Fruit fly (Drosophila melanogaster) whole organism, embryonic: ENCODE results near the gene CG1463.

Source experiments
- Bdp1 ChIP-seq: fragments of 200-800 bp; sonication (Bioruptor generic); optimal IDR thresholded peaks from 3 replicates; lab custom pipeline; 2016; ENCODE audit warnings: missing biosample characterization, missing genetic modification characterization
- C15 ChIP-seq: fragments of 200-800 bp; sonication (Bioruptor generic); IDR thresholded peaks from 3 replicates; pipeline ENCODE4 v1.3.6; 2022; ENCODE audit warnings: missing biosample characterization, missing genetic modification characterization
- CG1024 ChIP-seq: fragments of 200-800 bp; sonication (Bioruptor generic); IDR thresholded peaks from 2 replicates; pipeline ENCODE4 v1.3.6; 2022; ENCODE audit warnings: missing biosample characterization, missing genetic modification characterization
- CG10462 ChIP-seq: fragments of 200-800 bp; sonication (Bioruptor generic); optimal IDR thresholded peaks from 2 replicates; lab custom pipeline; 2016; ENCODE audit warnings: missing biosample characterization, missing genetic modification characterization
- CG10565 ChIP-seq: fragments of 200-800 bp; sonication (Bioruptor generic); optimal IDR thresholded peaks from 3 replicates; lab custom pipeline; 2016; ENCODE audit warnings: missing biosample characterization, mild to moderate bottlenecking, missing genetic modification characterization
- CG12104 ChIP-seq: fragments of 200-800 bp; sonication (Bioruptor generic); optimal IDR thresholded peaks from 3 replicates; lab custom pipeline; 2016; ENCODE audit warnings: missing biosample characterization, missing genetic modification characterization
- CG15269 ChIP-seq: fragments of 200-800 bp; sonication (Bioruptor generic); optimal IDR thresholded peaks from 2 replicates; lab custom pipeline; 2018; ENCODE audit warnings: missing biosample characterization, mild to moderate bottlenecking, missing genetic modification characterization, moderate library complexity
- CG1647 ChIP-seq: fragments of 200-800 bp; sonication (Bioruptor generic); optimal IDR thresholded peaks from 3 replicates; lab custom pipeline; 2016; ENCODE audit warnings: missing biosample characterization, missing genetic modification characterization
- CG17361 ChIP-seq: fragments of 200-800 bp; sonication (Bioruptor generic); IDR thresholded peaks from 3 replicates; pipeline ENCODE4 v1.3.6; 2022; ENCODE audit warnings: missing biosample characterization, missing genetic modification characterization
- CG18011 ChIP-seq: fragments of 200-800 bp; sonication (Bioruptor generic); optimal IDR thresholded peaks from 2 replicates; lab custom pipeline; 2017; ENCODE audit warnings: missing biosample characterization, missing genetic modification characterization, mild to moderate bottlenecking, moderate library complexity, missing genotype
- CG2199 ChIP-seq: fragments of 200-800 bp; sonication (Bioruptor generic); IDR thresholded peaks from 3 replicates; pipeline ENCODE4 v1.3.6; 2022; ENCODE audit warnings: missing biosample characterization, missing genetic modification characterization
- CG30403 ChIP-seq: fragments of 200-800 bp; sonication (Bioruptor generic); optimal IDR thresholded peaks from 3 replicates; lab custom pipeline; 2016; ENCODE audit warnings: missing biosample characterization, missing genetic modification characterization
- CG4282 ChIP-seq: fragments of 200-800 bp; sonication (Bioruptor generic); optimal IDR thresholded peaks from 2 replicates; lab custom pipeline; 2016; ENCODE audit warnings: missing biosample characterization, missing genetic modification characterization
- CG4360 ChIP-seq: fragments of 200-800 bp; sonication (Bioruptor generic); IDR thresholded peaks from 2 replicates; pipeline ENCODE4 v1.3.6; 2022; ENCODE audit warnings: missing biosample characterization, missing genetic modification characterization
- CG4730 ChIP-seq: fragments of 200-800 bp; sonication (Bioruptor generic); IDR thresholded peaks from 2 replicates; pipeline ENCODE4 v1.3.6; 2022; ENCODE audit warnings: missing biosample characterization, missing genetic modification characterization
- CG6654 ChIP-seq: fragments of 200-800 bp; sonication (Bioruptor generic); optimal IDR thresholded peaks from 2 replicates; lab custom pipeline; 2017; ENCODE audit warnings: missing biosample characterization, mild to moderate bottlenecking, missing genetic modification characterization
- CG7786 ChIP-seq: fragments of 200-800 bp; sonication (Bioruptor generic); optimal IDR thresholded peaks from 2 replicates; lab custom pipeline; 2016; ENCODE audit warnings: missing biosample characterization, missing genetic modification characterization
- CG9876 ChIP-seq: fragments of 200-800 bp; sonication (Bioruptor generic); optimal IDR thresholded peaks from 2 replicates; lab custom pipeline; 2016; ENCODE audit warnings: missing biosample characterization, missing genetic modification characterization
- D19B ChIP-seq: fragments of 200-800 bp; sonication (Bioruptor generic); optimal IDR thresholded peaks from 2 replicates; lab custom pipeline; 2017; ENCODE audit warnings: missing biosample characterization, mild to moderate bottlenecking, missing genetic modification characterization
- Doc3 ChIP-seq: fragments of 200-800 bp; sonication (Bioruptor generic); IDR thresholded peaks from 3 replicates; pipeline ENCODE4 v1.3.6; 2022; ENCODE audit warnings: missing biosample characterization, missing genetic modification characterization; ENCODE audit not compliant: partially characterized antibody
- E2f2 ChIP-seq: fragments of 200-800 bp; sonication (Bioruptor generic); IDR thresholded peaks from 2 replicates; pipeline ENCODE4 v1.3.6; 2022; ENCODE audit warnings: missing biosample characterization, missing genetic modification characterization
- Elba2 ChIP-seq: fragments of 200-800 bp; sonication (Bioruptor generic); optimal IDR thresholded peaks from 3 replicates; lab custom pipeline; 2016; ENCODE audit warnings: missing biosample characterization, missing genetic modification characterization
- Fer3 ChIP-seq: fragments of 200-800 bp; sonication (Bioruptor generic); optimal IDR thresholded peaks from 2 replicates; lab custom pipeline; 2018; ENCODE audit warnings: missing biosample characterization, mild to moderate bottlenecking, missing genetic modification characterization, moderate library complexity
- HLH3B ChIP-seq: fragments of 200-800 bp; sonication (Bioruptor generic); IDR thresholded peaks from 2 replicates; pipeline ENCODE4 v1.3.6; 2022; ENCODE audit warnings: missing biosample characterization, missing genetic modification characterization
- Hey ChIP-seq: fragments of 200-800 bp; sonication (Bioruptor generic); optimal IDR thresholded peaks from 3 replicates; lab custom pipeline; 2018; ENCODE audit warnings: missing biosample characterization, mild to moderate bottlenecking, missing genetic modification characterization
- Hr39 ChIP-seq: fragments of >200 bp; optimal IDR thresholded peaks from 2 replicates; lab custom pipeline; 2017
- MBD-R2 ChIP-seq: fragments of 200-800 bp; sonication (Bioruptor generic); IDR thresholded peaks from 2 replicates; pipeline ENCODE4 v1.3.6; 2022; ENCODE audit warnings: missing biosample characterization, missing genetic modification characterization
- Mrtf ChIP-seq: fragments of 200-800 bp; sonication (Bioruptor generic); IDR thresholded peaks from 3 replicates; pipeline ENCODE4 v1.3.6; 2022; ENCODE audit warnings: missing biosample characterization, missing genetic modification characterization
- Optix ChIP-seq: fragments of 200-800 bp; sonication (Bioruptor generic); IDR thresholded peaks from 3 replicates; pipeline ENCODE4 v1.3.6; 2022; ENCODE audit warnings: missing biosample characterization, missing genetic modification characterization
- Sox100B ChIP-seq: fragments of 200-800 bp; sonication (Bioruptor generic); optimal IDR thresholded peaks from 3 replicates; lab custom pipeline; 2018; ENCODE audit warnings: missing biosample characterization, mild to moderate bottlenecking, missing genetic modification characterization
- Ssrp ChIP-seq: fragments of 200-800 bp; sonication (Bioruptor generic); optimal IDR thresholded peaks from 2 replicates; lab custom pipeline; 2018; ENCODE audit warnings: missing biosample characterization, mild to moderate bottlenecking, missing genetic modification characterization, moderate library complexity
- Xbp1 ChIP-seq: fragments of 200-800 bp; sonication (Bioruptor generic); optimal IDR thresholded peaks from 3 replicates; lab custom pipeline; 2016; ENCODE audit warnings: missing biosample characterization, mild to moderate bottlenecking, missing genetic modification characterization
- abd-A ChIP-seq: fragments of 200-800 bp; sonication (Bioruptor generic); optimal IDR thresholded peaks from 3 replicates; lab custom pipeline; 2019; ENCODE audit warnings: missing biosample characterization, mild to moderate bottlenecking, missing genetic modification characterization, moderate library complexity
- az2 ChIP-seq: fragments of 200-800 bp; sonication (Bioruptor generic); optimal IDR thresholded peaks from 3 replicates; lab custom pipeline; 2016; ENCODE audit warnings: missing biosample characterization, missing genetic modification characterization
- dmrt11E ChIP-seq: fragments of 200-800 bp; sonication (Bioruptor generic); optimal IDR thresholded peaks from 3 replicates; lab custom pipeline; 2018; ENCODE audit warnings: missing biosample characterization, mild to moderate bottlenecking, missing genetic modification characterization, moderate library complexity
- emc ChIP-seq: fragments of 200-800 bp; sonication (Bioruptor generic); optimal IDR thresholded peaks from 2 replicates; lab custom pipeline; 2016; ENCODE audit warnings: missing biosample characterization, missing genetic modification characterization
- ftz-f1 ChIP-seq: fragments of 200-800 bp; sonication (Bioruptor generic); optimal IDR thresholded peaks from 2 replicates; lab custom pipeline; 2016; ENCODE audit warnings: missing biosample characterization, missing genetic modification characterization
- grn ChIP-seq: fragments of 200-800 bp; sonication (Bioruptor generic); optimal IDR thresholded peaks from 3 replicates; lab custom pipeline; 2017; ENCODE audit warnings: missing biosample characterization, missing genetic modification characterization
- jumu ChIP-seq: fragments of 200-800 bp; sonication (Bioruptor generic); optimal IDR thresholded peaks from 3 replicates; lab custom pipeline; 2016; ENCODE audit warnings: missing biosample characterization, missing genetic modification characterization
- lab ChIP-seq: fragments of 200-800 bp; sonication (Bioruptor generic); optimal IDR thresholded peaks from 3 replicates; lab custom pipeline; 2017; ENCODE audit warnings: missing biosample characterization, missing genetic modification characterization, mild to moderate bottlenecking, moderate library complexity, missing genetic modification reagents
- pb ChIP-seq: fragments of 200-800 bp; sonication (Bioruptor generic); optimal IDR thresholded peaks from 3 replicates; lab custom pipeline; 2016; ENCODE audit warnings: missing biosample characterization, missing genetic modification characterization
- phol ChIP-seq: fragments of 200-800 bp; sonication (Bioruptor generic); optimal IDR thresholded peaks from 3 replicates; lab custom pipeline; 2018; ENCODE audit warnings: missing biosample characterization, mild to moderate bottlenecking, missing genetic modification characterization, moderate library complexity
- psq ChIP-seq: fragments of 200-800 bp; sonication (Bioruptor generic); optimal IDR thresholded peaks from 2 replicates; lab custom pipeline; 2017; ENCODE audit warnings: missing biosample characterization, missing genetic modification characterization
- scrt ChIP-seq: fragments of 200-800 bp; sonication (Bioruptor generic); optimal IDR thresholded peaks from 2 replicates; lab custom pipeline; 2018; ENCODE audit warnings: missing biosample characterization, mild to moderate bottlenecking, missing genetic modification characterization, moderate library complexity
- sima ChIP-seq: fragments of 200-800 bp; sonication (Bioruptor generic); optimal IDR thresholded peaks from 2 replicates; lab custom pipeline; 2016; ENCODE audit warnings: missing biosample characterization, missing genetic modification characterization
- tll ChIP-seq, 2 experiments: fragments of 200-800 bp in 1 of 2; fragments of >200 bp in 1 of 2; sonication (Bioruptor generic) in 1 of 2; optimal IDR thresholded peaks; 2 replicates each; lab custom pipeline; 2017 to 2019; ENCODE audit warnings: missing biosample characterization in 2 of 2, missing genetic modification characterization in 2 of 2, mild to moderate bottlenecking in 1 of 2, moderate library complexity in 1 of 2
- toy ChIP-seq: fragments of 200-800 bp; sonication (Bioruptor generic); IDR thresholded peaks from 2 replicates; pipeline ENCODE4 v1.3.6; 2022; ENCODE audit warnings: missing biosample characterization, missing genetic modification characterization
- usp ChIP-seq: fragments of >200 bp; optimal IDR thresholded peaks from 2 replicates; lab custom pipeline; 2017; ENCODE audit warnings: missing biosample characterization, missing genetic modification characterization
- wek ChIP-seq: fragments of 200-800 bp; sonication (Bioruptor generic); optimal IDR thresholded peaks from 3 replicates; lab custom pipeline; 2018; ENCODE audit warnings: missing biosample characterization, mild to moderate bottlenecking, missing genetic modification characterization, moderate library complexity
- zfh1 ChIP-seq: fragments of 200-800 bp; sonication (Bioruptor generic); IDR thresholded peaks from 3 replicates; pipeline ENCODE4 v1.3.6; 2022; ENCODE audit warnings: missing biosample characterization, missing genetic modification characterization

CG1463 gene

dm6 chrX:12582984-12583869 lies 28.2 kb downstream of the CG1463 start, which contains the start of gene Pits (continued):
- no peak for TF ChIP-seq usp (GFP tag; lab: Kevin White, UChicago)
- peak; percentile 47 for TF ChIP-seq CG4282 (GFP tag; lab: Kevin White, UChicago)
- peak; percentile 34 for TF ChIP-seq CG30403 (GFP tag; lab: Kevin White, UChicago)
- peak; percentile 1 for TF ChIP-seq CG1647 (GFP tag; lab: Kevin White, UChicago)
- no peak for TF ChIP-seq CG6654 (GFP tag; lab: Kevin White, UChicago)
- TF ChIP-seq CG7786 (GFP tag; lab: Kevin White, UChicago): no peak
- peak; percentile 14 for TF ChIP-seq D19B (GFP tag; lab: Kevin White, UChicago)
- TF ChIP-seq phol (tag; lab: Kevin White, UChicago): peak; percentile 63
- peak; percentile 47; the same call in 1 of the 2 replicates for TF ChIP-seq HLH3B
- peak; percentile 33 for TF ChIP-seq Sox100B
- TF ChIP-seq Optix (GFP tag; lab: Robert Waterston, UW): no peak
- peak; percentile 38 for TF ChIP-seq wek (GFP tag; lab: Kevin White, UChicago)
- TF ChIP-seq CG4730 (GFP tag; lab: Robert Waterston, UW): 0 out of 2 replicates have a peak, but pooled peaks have one; percentile 4
- peak; percentile 91 for TF ChIP-seq ftz-f1 (GFP tag; lab: Kevin White, UChicago)
- TF ChIP-seq jumu (GFP tag; lab: Kevin White, UChicago): no peak
- peak; percentile 25 for TF ChIP-seq Fer3
- peak; percentile 61; the same call in 1 of the 3 replicates for TF ChIP-seq CG2199 (GFP tag; lab: Robert Waterston, UW)
- peak; percentile 59 for TF ChIP-seq lab (GFP tag; lab: Kevin White, UChicago)
- peak; percentile 37 for TF ChIP-seq psq (GFP tag; lab: Kevin White, UChicago)
- TF ChIP-seq sima (GFP tag; lab: Kevin White, UChicago): no peak
- TF ChIP-seq CG4360 (GFP tag; lab: Robert Waterston, UW): peak; percentile 35; the same call in 1 of the 2 replicates
- no peak; the same call in 1 of the 2 replicates for TF ChIP-seq MBD-R2 (GFP tag; lab: Robert Waterston, UW)
- TF ChIP-seq Mrtf (GFP tag; lab: Robert Waterston, UW): no peak
- peak; percentile 47; the same call in 2 of the 3 replicates for TF ChIP-seq zfh1 (GFP tag; lab: Robert Waterston, UW)
- TF ChIP-seq CG12104 (GFP tag; lab: Kevin White, UChicago): peak; percentile 16
- TF ChIP-seq emc (GFP tag; lab: Kevin White, UChicago): no peak
- peak; percentile 47 for TF ChIP-seq Xbp1 (GFP tag; lab: Kevin White, UChicago)
- no peak for TF ChIP-seq CG9876 (GFP tag; lab: Kevin White, UChicago)
- peak; percentile 30 for TF ChIP-seq pb (GFP tag; lab: Kevin White, UChicago)
- TF ChIP-seq CG15269 (tag; lab: Kevin White, UChicago): peak; percentile 41
- no peak for TF ChIP-seq CG18011 (GFP tag; lab: Kevin White, UChicago)
- peak; percentile 18 for TF ChIP-seq CG10565 (GFP tag; lab: Kevin White, UChicago)
- no peak for TF ChIP-seq az2 (GFP tag; lab: Kevin White, UChicago)
- TF ChIP-seq E2f2: peak; percentile 67
- peak; percentile 47 for TF ChIP-seq dmrt11E (tag; lab: Kevin White, UChicago)
- TF ChIP-seq scrt: peak; percentile 42
- peak; percentile 73 for TF ChIP-seq Hey
- peak; percentile 24 for TF ChIP-seq Bdp1 (GFP tag; lab: Kevin White, UChicago)
- no peak for TF ChIP-seq CG1024
- no peak for TF ChIP-seq CG10462 (GFP tag; lab: Kevin White, UChicago)
- TF ChIP-seq abd-A (tag; lab: Kevin White, UChicago): peak; percentile 85
- no peak for TF ChIP-seq Hr39 (lab: Kevin White, UChicago)
- peak; percentile 53 for TF ChIP-seq grn (GFP tag; lab: Kevin White, UChicago)
- TF ChIP-seq Elba2 (GFP tag; lab: Kevin White, UChicago): no peak
- no peak for TF ChIP-seq tll (GFP tag; optimal IDR thresholded peaks at IDR 0.05; lab: Kevin White, UChicago)
- no peak for TF ChIP-seq Ssrp (tag; lab: Kevin White, UChicago)
- TF ChIP-seq toy (GFP tag; lab: Robert Waterston, UW): no peak
- peak; percentile 50; the same call in 1 of the 3 replicates for TF ChIP-seq CG17361 (GFP tag; lab: Robert Waterston, UW)
- TF ChIP-seq C15 (GFP tag; lab: Robert Waterston, UW): no peak
- TF ChIP-seq Doc3 (GFP tag; lab: Robert Waterston, UW): no peak
